Fruit fly (Drosophila melanogaster) whole organism: Measurements from ENCODE around the gene corn.

Experiments used
- CG8478 ChIP-seq: fragments of >200 bp; optimal IDR thresholded peaks from 2 replicates; lab custom pipeline; 2018; ENCODE audit warnings: inconsistent platforms
- Dll ChIP-seq: fragments of >200 bp; optimal IDR thresholded peaks from 2 replicates; lab custom pipeline; 2017
- EcR ChIP-seq, 2 experiments: fragments of >200 bp; optimal IDR thresholded peaks; 2 replicates each; lab custom pipeline; 2017; ENCODE audit warnings: missing biosample characterization in 2 of 2, missing genetic modification characterization in 2 of 2, missing genetic modification reagents in 2 of 2
- pan ChIP-seq: fragments of >200 bp; optimal IDR thresholded peaks from 2 replicates; lab custom pipeline; 2017
- psq ChIP-seq: fragments of >200 bp; optimal IDR thresholded peaks from 2 replicates; lab custom pipeline; 2017
- usp ChIP-seq: fragments of >200 bp; optimal IDR thresholded peaks from 2 replicates; lab custom pipeline; 2017; ENCODE audit warnings: missing biosample characterization, missing genetic modification characterization, mixed read lengths

Gene corn

DNA sequence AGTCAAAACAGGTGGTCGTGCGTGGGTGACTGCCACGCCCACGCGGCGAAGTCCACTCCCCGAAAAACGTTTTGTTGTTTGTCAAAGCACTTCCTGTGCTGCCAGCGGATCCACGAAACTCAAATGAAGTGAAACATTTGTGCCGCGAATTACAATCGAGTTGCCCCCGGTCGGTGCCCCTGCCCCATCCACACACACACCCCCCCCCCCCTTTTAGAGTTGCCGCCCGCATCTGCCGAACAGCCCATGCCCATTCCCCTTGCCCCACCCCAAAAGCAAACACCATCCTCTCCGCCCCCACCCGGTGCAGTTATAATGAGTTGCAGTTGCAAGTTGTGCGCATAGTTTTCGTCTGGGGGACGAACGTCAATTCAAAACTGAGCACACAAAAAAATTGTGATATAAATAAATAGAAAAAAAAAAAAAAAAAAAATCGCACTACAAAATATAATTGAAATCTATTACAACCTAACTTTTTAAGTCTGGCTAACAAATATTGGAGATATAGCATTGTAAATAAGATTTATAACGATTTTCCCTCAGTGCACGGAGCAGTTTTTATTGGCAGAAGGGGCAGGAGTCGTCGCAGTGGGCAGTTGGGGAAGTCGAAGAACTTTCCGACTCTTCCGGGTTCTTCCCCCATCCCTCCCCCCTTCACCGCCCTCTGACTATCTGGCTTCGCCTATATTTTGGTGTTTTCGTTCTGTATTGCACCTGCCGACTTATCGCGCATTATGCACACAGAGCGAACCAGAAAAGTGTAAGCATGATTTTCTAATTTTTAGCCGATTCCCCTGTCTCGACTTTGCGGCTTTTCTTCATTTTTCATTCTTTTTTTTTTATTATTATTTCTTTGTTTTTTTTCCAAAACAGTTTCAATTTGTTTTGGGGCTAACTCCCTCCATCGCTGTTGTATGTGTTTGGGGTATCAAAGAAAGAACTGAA, 5.1 kb downstream of the corn start:
- TF ChIP-seq EcR (GFP tag; optimal IDR thresholded peaks at IDR 0.05; lab: Kevin White, UChicago): no peak
- no peak for TF ChIP-seq pan (lab: Kevin White, UChicago)
- TF ChIP-seq psq (lab: Kevin White, UChicago): no peak
- TF ChIP-seq CG8478 (lab: Kevin White, UChicago): no peak

DNA sequence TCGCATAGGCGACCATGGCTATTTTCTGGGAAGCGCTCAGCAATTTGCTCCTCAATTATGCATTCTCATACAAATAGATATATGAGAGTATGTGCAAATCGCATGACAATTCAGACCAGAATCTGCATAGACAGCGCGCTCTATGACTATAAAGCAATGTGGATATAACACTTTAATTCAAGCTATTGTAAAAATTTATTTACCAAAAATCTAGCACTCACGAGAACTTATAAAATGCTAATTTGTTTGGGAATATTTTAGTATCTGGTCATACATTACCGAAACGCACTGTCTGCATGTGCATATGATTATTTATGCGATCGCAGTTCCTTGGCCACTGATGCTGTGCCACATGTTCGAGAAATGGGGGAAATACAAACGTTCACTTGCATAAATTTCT, 6.0 kb downstream of the corn start:
- TF ChIP-seq pan (lab: Kevin White, UChicago) (no peak), psq (lab: Kevin White, UChicago) (no peak), Dll (lab: Kevin White, UChicago) (no peak), usp (GFP tag; lab: Kevin White, UChicago) (no peak), EcR (GFP tag; optimal IDR thresholded peaks at IDR 0.05; lab: Kevin White, UChicago) (no peak), CG8478 (lab: Kevin White, UChicago) (no peak)

DNA sequence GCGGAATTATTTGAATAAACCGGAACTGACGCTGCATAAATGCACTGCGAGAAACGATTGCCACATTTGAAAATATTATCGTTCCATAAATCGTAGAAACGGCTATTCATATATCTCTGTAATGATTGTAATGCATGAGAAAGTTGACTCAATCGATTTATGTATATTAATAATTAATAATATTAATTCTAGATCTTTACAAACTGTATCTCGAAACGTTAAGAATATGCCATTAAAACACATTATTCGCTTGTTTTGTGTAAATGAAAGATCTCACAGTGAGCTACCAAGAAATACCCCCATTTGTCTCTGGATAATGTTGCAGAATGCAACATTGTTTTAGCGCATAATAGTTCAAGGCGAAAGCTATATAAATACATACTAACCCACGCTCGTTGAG, 7.0 kb downstream of the corn start:
- TF ChIP-seq EcR (GFP tag; optimal IDR thresholded peaks at IDR 0.05; lab: Kevin White, UChicago) (no peak), pan (lab: Kevin White, UChicago) (no peak), CG8478 (lab: Kevin White, UChicago) (no peak), Dll (lab: Kevin White, UChicago) (no peak), usp (GFP tag; lab: Kevin White, UChicago) (no peak), psq (lab: Kevin White, UChicago) (no peak)

DNA sequence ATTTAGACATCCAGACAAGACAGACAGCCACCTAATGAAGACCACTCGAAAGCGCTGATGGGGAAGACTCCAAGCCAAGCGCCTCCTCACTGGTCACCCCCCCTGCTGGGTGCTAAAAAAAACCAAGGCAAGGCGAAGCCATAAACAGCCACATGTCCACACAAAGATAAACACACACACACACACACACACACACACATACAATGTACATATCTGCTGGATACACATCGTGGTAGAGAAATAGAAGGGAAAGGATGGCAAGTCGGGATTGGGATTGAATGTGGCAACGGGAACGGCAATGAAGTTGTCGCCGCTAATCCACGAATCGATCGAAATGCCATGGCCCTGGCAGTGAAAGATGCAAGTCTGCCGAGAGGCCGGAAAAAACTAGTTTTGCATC, 7.5 kb downstream of the corn start:
- TF ChIP-seq psq (lab: Kevin White, UChicago): no peak
- no peak for TF ChIP-seq EcR (GFP tag; optimal IDR thresholded peaks at IDR 0.05; lab: Kevin White, UChicago)
- no peak for TF ChIP-seq usp (GFP tag; lab: Kevin White, UChicago)
- no peak for TF ChIP-seq CG8478 (lab: Kevin White, UChicago)
- no peak for TF ChIP-seq Dll (lab: Kevin White, UChicago)
- no peak for TF ChIP-seq pan (lab: Kevin White, UChicago)

DNA sequence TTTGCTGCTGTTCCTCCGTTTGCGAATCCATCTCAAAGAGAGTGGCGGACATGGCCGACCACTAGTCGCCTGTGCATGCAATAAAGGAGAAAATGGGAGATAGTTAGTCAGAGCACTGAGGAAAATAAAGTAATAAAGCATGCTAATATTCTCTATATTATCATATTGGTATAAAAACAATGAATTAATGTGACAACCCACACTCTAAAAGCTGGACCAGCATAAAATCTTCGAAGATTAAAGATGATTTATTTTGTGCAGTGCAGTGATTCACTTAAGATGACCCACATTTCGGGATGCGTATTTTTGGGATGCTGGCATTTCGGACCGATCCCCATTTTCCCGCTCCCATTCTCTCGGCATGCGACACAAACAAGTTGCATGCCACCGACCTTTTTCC, 9.1 kb downstream of the corn start:
- TF ChIP-seq EcR (GFP tag; optimal IDR thresholded peaks at IDR 0.05; lab: Kevin White, UChicago) (no peak), psq (lab: Kevin White, UChicago) (no peak), pan (lab: Kevin White, UChicago) (no peak), usp (GFP tag; lab: Kevin White, UChicago) (no peak), Dll (lab: Kevin White, UChicago) (no peak), CG8478 (lab: Kevin White, UChicago) (no peak)

DNA sequence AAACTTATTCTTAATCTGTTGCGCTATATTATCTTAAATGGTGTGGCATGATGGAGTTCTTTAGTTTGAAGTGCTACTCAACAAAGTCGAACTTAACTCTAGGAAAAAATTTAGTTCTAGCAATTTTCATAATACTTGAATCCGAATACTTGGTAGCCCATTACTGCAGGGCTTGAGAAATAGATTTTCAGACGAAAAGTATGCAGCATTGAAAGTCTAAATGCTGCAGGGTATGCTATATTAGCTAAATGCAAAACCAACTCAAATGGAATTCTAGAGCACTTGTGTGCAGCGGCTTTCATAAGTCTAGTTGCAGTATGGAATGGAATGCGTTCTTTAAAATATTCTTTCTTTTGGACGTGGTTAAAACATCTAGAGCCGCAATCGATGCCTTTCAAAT, 13.6 kb downstream of the corn start:
- TF ChIP-seq psq (lab: Kevin White, UChicago) (no peak), Dll (lab: Kevin White, UChicago) (no peak), pan (lab: Kevin White, UChicago) (no peak), EcR (GFP tag; optimal IDR thresholded peaks at IDR 0.05; lab: Kevin White, UChicago) (no peak), usp (GFP tag; lab: Kevin White, UChicago) (no peak), CG8478 (lab: Kevin White, UChicago) (no peak)

DNA sequence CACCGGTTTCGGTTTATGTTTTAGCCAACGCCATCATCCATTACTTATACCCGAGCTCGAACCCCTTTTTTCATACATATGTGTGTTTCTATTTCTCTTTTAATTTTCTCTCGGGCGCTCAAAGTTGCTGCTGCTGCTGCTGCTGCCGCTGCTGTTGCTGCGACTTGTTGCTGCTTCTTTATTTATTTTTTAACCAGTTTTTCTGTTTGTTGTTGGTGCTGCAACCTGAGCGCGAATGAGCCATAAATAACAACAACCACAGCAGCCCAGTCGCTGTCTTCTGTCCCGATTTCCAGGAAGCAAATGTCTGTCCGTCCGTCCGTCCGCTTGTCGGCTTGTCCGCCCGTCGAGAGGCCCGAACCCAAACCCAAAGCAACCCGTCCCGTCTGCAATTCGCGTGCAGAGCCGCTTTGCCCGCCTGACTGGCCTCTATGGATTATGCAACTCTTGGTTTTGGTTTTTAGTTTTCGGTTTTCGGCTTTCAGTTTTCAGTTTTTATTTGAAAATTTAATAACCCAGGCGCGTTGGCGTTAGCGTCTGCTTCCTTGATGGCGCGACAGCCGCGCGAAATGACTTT, 19.2 kb downstream of the corn start:
- TF ChIP-seq CG8478 (lab: Kevin White, UChicago) (no peak), psq (lab: Kevin White, UChicago) (no peak), Dll (lab: Kevin White, UChicago) (no peak), pan (lab: Kevin White, UChicago) (no peak), EcR (GFP tag; optimal IDR thresholded peaks at IDR 0.05; lab: Kevin White, UChicago) (no peak), usp (GFP tag; lab: Kevin White, UChicago) (no peak)

DNA sequence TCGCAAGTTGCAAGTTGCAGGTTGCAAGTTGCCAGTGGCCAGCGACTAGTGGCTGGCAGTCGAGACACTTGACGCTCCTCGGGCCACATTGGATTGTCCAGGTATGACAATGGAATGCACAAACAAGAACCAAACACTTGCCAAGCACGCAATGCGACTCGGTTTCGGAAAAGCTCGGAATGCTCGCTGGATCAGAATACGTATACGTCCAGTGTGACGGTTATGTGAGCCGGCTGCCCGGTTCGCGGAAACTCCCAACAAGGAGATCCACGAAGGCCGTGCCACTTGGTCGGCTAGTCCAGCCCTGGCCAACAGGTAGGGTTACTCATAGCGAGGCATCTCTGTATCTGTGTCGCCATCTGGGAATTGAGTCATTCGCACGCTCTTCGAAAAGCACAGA, 20.2 kb downstream of the corn start:
- TF ChIP-seq psq (lab: Kevin White, UChicago) (no peak), Dll (lab: Kevin White, UChicago) (no peak), EcR (GFP tag; optimal IDR thresholded peaks at IDR 0.05; lab: Kevin White, UChicago) (no peak), usp (GFP tag; lab: Kevin White, UChicago) (no peak), pan (lab: Kevin White, UChicago) (no peak), CG8478 (lab: Kevin White, UChicago) (no peak)

DNA sequence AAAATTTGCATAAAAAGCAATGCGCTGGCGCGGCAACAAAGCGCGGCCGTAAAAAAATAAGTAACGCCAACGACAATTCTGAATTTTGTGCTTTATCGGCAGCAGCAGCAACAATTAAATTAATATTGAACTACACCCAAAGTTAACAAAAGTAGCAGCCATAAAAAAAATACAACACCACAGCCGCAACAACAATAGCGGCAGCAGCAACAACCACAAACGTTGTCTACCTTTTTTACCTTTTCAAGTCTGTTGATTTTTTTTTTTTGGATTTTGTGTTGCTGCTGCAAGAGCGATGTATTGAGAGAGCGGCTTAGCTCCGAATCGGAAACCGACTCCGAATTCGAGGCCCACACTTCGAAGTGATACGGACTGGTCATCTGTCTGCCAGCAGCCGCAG, 22.1 kb downstream of the corn start:
- no peak for TF ChIP-seq Dll (lab: Kevin White, UChicago)
- no peak for TF ChIP-seq psq (lab: Kevin White, UChicago)
- TF ChIP-seq CG8478 (lab: Kevin White, UChicago): no peak
- TF ChIP-seq EcR (GFP tag; optimal IDR thresholded peaks at IDR 0.05; lab: Kevin White, UChicago): no peak
- no peak for TF ChIP-seq usp (GFP tag; lab: Kevin White, UChicago)
- no peak for TF ChIP-seq pan (lab: Kevin White, UChicago)

DNA sequence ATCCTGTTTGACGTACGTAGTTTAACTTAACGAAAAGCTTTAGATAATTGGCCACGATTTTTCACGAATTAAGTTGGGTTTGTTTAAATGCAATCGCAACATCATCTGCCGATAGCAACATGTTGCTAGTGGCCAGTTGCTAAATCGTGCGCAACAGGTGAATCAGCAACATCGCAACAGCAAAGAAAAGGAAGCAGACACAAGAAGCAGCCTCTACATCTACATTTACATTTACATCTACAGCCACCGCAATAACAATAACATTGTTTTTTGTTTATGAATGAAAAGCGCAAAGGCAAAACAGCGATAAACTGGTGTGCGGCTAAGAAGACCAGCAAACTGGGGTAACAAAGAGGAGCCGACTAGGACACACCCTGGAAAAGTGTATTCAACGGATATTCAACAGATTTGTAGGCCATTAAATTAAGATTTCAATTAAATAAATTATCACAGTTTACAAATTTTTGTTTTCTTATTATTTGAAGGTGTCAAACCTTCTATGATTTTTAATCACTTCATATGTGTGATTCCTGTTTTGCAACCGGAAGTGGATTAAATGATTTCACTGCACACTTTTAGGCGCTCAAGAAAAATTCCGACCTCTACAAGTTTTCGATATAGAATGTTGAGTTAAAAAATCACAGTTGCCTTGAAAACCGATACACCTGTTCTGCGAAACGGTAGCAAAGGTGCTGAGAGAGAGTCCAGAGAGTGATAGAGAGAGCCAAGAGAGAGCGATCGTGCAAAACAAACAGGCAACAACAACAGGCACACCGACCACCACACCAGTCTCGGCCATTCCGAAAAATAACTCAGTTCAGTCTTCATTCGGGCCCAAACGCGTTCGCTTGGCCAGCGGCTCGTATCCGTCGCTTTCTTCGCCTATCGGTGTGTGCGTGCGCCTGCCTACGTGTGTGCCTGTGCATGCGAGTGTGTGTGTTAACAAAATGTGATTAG, 22.9 kb downstream of the corn start, which contains the start of gene melt:
melt (plus strand) TSS at position 818 of the 957 bp plus-strand sequence.
- peak; percentile 97 for TF ChIP-seq pan (lab: Kevin White, UChicago)
- TF ChIP-seq EcR (GFP tag; optimal IDR thresholded peaks at IDR 0.05; lab: Kevin White, UChicago): no peak
- peak; percentile 87 for TF ChIP-seq Dll (lab: Kevin White, UChicago)
